Worm (Caenorhabditis elegans) whole organism, L3 larva: Measurements from ENCODE around the gene lec-8.

Source experiments
- ZK546.5 ChIP-seq: sonication (generic microtip); optimal IDR thresholded peaks from 2 replicates; lab custom pipeline; 2017; ENCODE audit warnings: missing biosample characterization, missing genetic modification characterization
- ceh-16 ChIP-seq: sonication (generic microtip); optimal IDR thresholded peaks from 2 replicates; lab custom pipeline; 2017; ENCODE audit warnings: missing biosample characterization, missing genetic modification characterization
- ceh-82 ChIP-seq: fragments of 150-350 bp; optimal IDR thresholded peaks from 2 replicates; lab custom pipeline; 2014; ENCODE audit warnings: missing biosample characterization, missing genetic modification characterization
- daf-12 ChIP-seq: fragments of 150-350 bp; optimal IDR thresholded peaks from 2 replicates; lab custom pipeline; 2014; ENCODE audit warnings: missing biosample characterization, missing genetic modification reagents, missing genetic modification characterization
- egl-27 ChIP-seq: sonication (generic microtip); optimal IDR thresholded peaks from 4 replicates; lab custom pipeline; 2017; ENCODE audit warnings: missing biosample characterization, missing genetic modification reagents, missing genetic modification characterization
- elt-2 ChIP-seq: sonication (generic microtip); optimal IDR thresholded peaks from 2 replicates; lab custom pipeline; 2016; ENCODE audit warnings: missing genetic modification reagents, mild to moderate bottlenecking, missing genetic modification characterization, missing compliant biosample characterization
- mdl-1 ChIP-seq: fragments of 150-350 bp; optimal IDR thresholded peaks from 2 replicates; lab custom pipeline; 2014; ENCODE audit warnings: missing biosample characterization, missing genetic modification characterization
- nhr-28 ChIP-seq: fragments of 150-350 bp; optimal IDR thresholded peaks from 2 replicates; lab custom pipeline; 2014; ENCODE audit warnings: missing biosample characterization, missing genetic modification characterization
- nhr-77 ChIP-seq: fragments of 150-350 bp; optimal IDR thresholded peaks from 2 replicates; lab custom pipeline; 2014; ENCODE audit warnings: missing biosample characterization, missing genetic modification characterization
- ztf-4 ChIP-seq: fragments of 150-350 bp; optimal IDR thresholded peaks from 2 replicates; lab custom pipeline; 2014; ENCODE audit warnings: missing biosample characterization, missing genetic modification characterization

DNA sequence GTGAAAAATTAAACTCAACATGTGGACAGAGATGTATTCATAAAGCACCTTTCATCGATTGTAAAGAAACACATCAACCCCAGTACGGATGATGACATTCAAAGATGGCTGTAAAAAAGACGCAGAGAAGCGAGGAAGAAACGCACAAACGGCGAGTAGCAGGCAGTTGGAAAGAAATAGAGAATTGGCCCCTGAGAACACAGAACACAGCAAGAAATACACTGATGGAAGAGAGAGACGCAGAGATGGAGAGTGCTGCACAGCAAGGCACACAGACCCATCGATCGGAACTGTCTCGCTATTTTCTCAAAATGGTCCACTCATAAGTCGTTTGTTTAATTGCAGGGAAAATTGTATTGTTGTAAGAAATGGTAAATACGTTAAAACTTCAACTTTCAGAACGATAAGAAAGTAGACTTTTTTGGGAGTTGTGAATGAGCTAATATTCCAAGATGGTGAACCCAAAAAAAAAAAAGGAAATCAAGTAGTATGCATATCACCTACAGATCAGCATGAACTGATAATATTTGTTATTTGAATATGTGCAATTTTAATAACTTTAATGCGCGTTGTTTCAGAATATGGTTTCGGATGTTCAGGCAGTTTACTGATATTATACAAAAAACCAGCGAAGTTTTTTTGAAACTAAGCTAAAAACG is 27.6 kb upstream of the lec-8 start:
- TF ChIP-seq ceh-82 (tag; lab: Kevin White, UChicago) (no peak), mdl-1 (tag; lab: Kevin White, UChicago) (no peak), daf-12 (no peak), nhr-28 (tag; lab: Kevin White, UChicago) (no peak), ZK546.5 (no peak), ztf-4 (tag; lab: Kevin White, UChicago) (no peak), elt-2 (tag; lab: Kevin White, UChicago) (peak; percentile 69), egl-27 (tag; lab: Kevin White, UChicago) (no peak), nhr-77 (tag; lab: Kevin White, UChicago) (no peak), ceh-16 (tag; lab: Kevin White, UChicago) (no peak)
